Worm (Caenorhabditis elegans): ENCODE measurements around the gene dsh-2.

ce11 chrII:5086143-5086542 is 5.2 kb upstream of the dsh-2 start:
- TF ChIP-seq unc-62 (GFP tag; optimal IDR thresholded peaks at IDR 0.05): no peak
- no peak for TF ChIP-seq snpc-4 (tag; optimal IDR thresholded peaks at IDR 0.05)
- no peak for TF ChIP-seq unc-39 (tag; optimal IDR thresholded peaks at IDR 0.05)
- no peak for TF ChIP-seq sptf-1 (tag; optimal IDR thresholded peaks at IDR 0.05)
- no peak for TF ChIP-seq lin-13 (tag; optimal IDR thresholded peaks at IDR 0.05)
- no peak for TF ChIP-seq elt-3 (tag; optimal IDR thresholded peaks at IDR 0.05)
- no peak for TF ChIP-seq ham-2 (GFP tag; optimal IDR thresholded peaks at IDR 0.05)
- no peak for TF ChIP-seq ceh-39 (tag; optimal IDR thresholded peaks at IDR 0.05)
- no peak for TF ChIP-seq M03D4.4 (tag; optimal IDR thresholded peaks at IDR 0.05)
- TF ChIP-seq nhr-12 (tag; optimal IDR thresholded peaks at IDR 0.05): no peak

All from whole organism, mixed stage, embryonic.